Worm (Caenorhabditis elegans) whole organism, L2 larva: Measurements from ENCODE around the gene C08B6.10.

Source experiments
- F13H6.1 ChIP-seq: sonication (generic microtip); optimal IDR thresholded peaks from 2 replicates; lab custom pipeline; 2016; ENCODE audit warnings: missing genetic modification characterization, missing compliant biosample characterization
- R02D3.7 ChIP-seq: fragments of 150-350 bp; optimal IDR thresholded peaks from 2 replicates; lab custom pipeline; 2014; ENCODE audit warnings: missing biosample characterization, missing genetic modification characterization
- Y55F3AM.14 ChIP-seq: fragments of 200-800 bp; sonication (Bioruptor generic); optimal IDR thresholded peaks from 2 replicates; lab custom pipeline; 2018; ENCODE audit warnings: mild to moderate bottlenecking, missing genetic modification characterization, missing compliant biosample characterization
- ZK546.5 ChIP-seq: sonication (generic microtip); optimal IDR thresholded peaks from 2 replicates; lab custom pipeline; 2017; ENCODE audit warnings: missing biosample characterization, missing genetic modification characterization
- alr-1 ChIP-seq: fragments of 150-350 bp; optimal IDR thresholded peaks from 2 replicates; lab custom pipeline; 2014; ENCODE audit warnings: missing biosample characterization, missing genetic modification characterization
- ama-1 ChIP-seq: fragments of 150-350 bp; optimal IDR thresholded peaks from 2 replicates; lab custom pipeline; 2018; ENCODE audit warnings: inconsistent platforms
- blmp-1 ChIP-seq: sonication (generic microtip); optimal IDR thresholded peaks from 2 replicates; lab custom pipeline; 2017; ENCODE audit warnings: missing genetic modification characterization, mild to moderate bottlenecking, missing compliant biosample characterization, antibody characterized with exemption, moderate library complexity; ENCODE audit not compliant: insufficient read depth
- crh-2 ChIP-seq: sonication (generic microtip); optimal IDR thresholded peaks from 2 replicates; lab custom pipeline; 2017; ENCODE audit warnings: missing biosample characterization, missing genetic modification characterization
- elt-3 ChIP-seq: sonication (generic microtip); optimal IDR thresholded peaks from 2 replicates; lab custom pipeline; 2017; ENCODE audit warnings: missing biosample characterization, missing genetic modification characterization
- fos-1 ChIP-seq: fragments of 150-350 bp; optimal IDR thresholded peaks from 2 replicates; lab custom pipeline; 2014; ENCODE audit warnings: missing biosample characterization, missing genetic modification characterization
- gmeb-1 ChIP-seq: fragments of 150-350 bp; optimal IDR thresholded peaks from 2 replicates; lab custom pipeline; 2014; ENCODE audit warnings: missing biosample characterization, missing genetic modification characterization
- lin-11 ChIP-seq: fragments of 150-350 bp; sonication (generic microtip); optimal IDR thresholded peaks from 2 replicates; lab custom pipeline; 2014; ENCODE audit warnings: missing biosample characterization, missing genetic modification characterization, inconsistent platforms, mixed read lengths
- lin-39 ChIP-seq: fragments of 150-350 bp; optimal IDR thresholded peaks from 2 replicates; lab custom pipeline; 2014; ENCODE audit warnings: missing biosample characterization, missing genetic modification reagents, missing genetic modification characterization
- mab-5 ChIP-seq: fragments of 150-350 bp; optimal IDR thresholded peaks from 2 replicates; lab custom pipeline; 2014; ENCODE audit warnings: missing biosample characterization, missing genetic modification characterization
- mbf-1 ChIP-seq: sonication (generic microtip); optimal IDR thresholded peaks from 2 replicates; lab custom pipeline; 2017; ENCODE audit warnings: missing biosample characterization, missing genetic modification characterization
- mdl-1 ChIP-seq, 2 experiments: fragments of 150-350 bp in 1 of 2; sonication (generic microtip) in 1 of 2; optimal IDR thresholded peaks; 2 replicates each; lab custom pipeline; 2017; ENCODE audit warnings: missing biosample characterization in 2 of 2, missing genetic modification characterization in 2 of 2
- nhr-10 ChIP-seq: sonication (generic microtip); optimal IDR thresholded peaks from 2 replicates; lab custom pipeline; 2017; ENCODE audit warnings: missing biosample characterization, missing genetic modification characterization
- nhr-11 ChIP-seq: fragments of 150-350 bp; optimal IDR thresholded peaks from 2 replicates; lab custom pipeline; 2014; ENCODE audit warnings: missing biosample characterization, missing genetic modification characterization
- nhr-12 ChIP-seq: fragments of 150-350 bp; optimal IDR thresholded peaks from 2 replicates; lab custom pipeline; 2014; ENCODE audit warnings: missing biosample characterization, missing genetic modification characterization
- nhr-129 ChIP-seq: fragments of 150-350 bp; optimal IDR thresholded peaks from 2 replicates; lab custom pipeline; 2014; ENCODE audit warnings: missing biosample characterization, missing genetic modification characterization
- nhr-21 ChIP-seq: fragments of 150-350 bp; optimal IDR thresholded peaks from 2 replicates; lab custom pipeline; 2014; ENCODE audit warnings: missing biosample characterization, missing genetic modification characterization
- nhr-25 ChIP-seq: fragments of 150-350 bp; sonication (generic microtip); optimal IDR thresholded peaks from 3 replicates; lab custom pipeline; 2014; ENCODE audit warnings: missing biosample characterization, missing genetic modification characterization
- nhr-6 ChIP-seq: fragments of 150-350 bp; optimal IDR thresholded peaks from 2 replicates; lab custom pipeline; 2014; ENCODE audit warnings: missing biosample characterization, missing genetic modification characterization
- nhr-77 ChIP-seq: fragments of 150-350 bp; optimal IDR thresholded peaks from 2 replicates; lab custom pipeline; 2014; ENCODE audit warnings: missing biosample characterization, missing genetic modification characterization
- peb-1 ChIP-seq: fragments of 150-350 bp; optimal IDR thresholded peaks from 2 replicates; lab custom pipeline; 2014; ENCODE audit warnings: missing biosample characterization, missing genetic modification characterization
- skn-1 ChIP-seq: sonication (generic microtip); optimal IDR thresholded peaks from 2 replicates; lab custom pipeline; 2017; ENCODE audit warnings: missing biosample characterization, missing genetic modification characterization
- sma-3 ChIP-seq: sonication (generic microtip); optimal IDR thresholded peaks from 2 replicates; lab custom pipeline; 2016; ENCODE audit warnings: missing genetic modification reagents, missing genetic modification characterization, missing compliant biosample characterization
- sma-9 ChIP-seq, 2 experiments: fragments of 150-350 bp in 1 of 2; sonication (generic microtip) in 1 of 2; optimal IDR thresholded peaks; 2 replicates each; lab custom pipeline; 2014 to 2016; ENCODE audit warnings: missing genetic modification characterization in 2 of 2, mild to moderate bottlenecking in 1 of 2, missing biosample characterization in 1 of 2, missing compliant biosample characterization in 1 of 2, missing genetic modification reagents in 1 of 2, moderate library complexity in 1 of 2
- snpc-4 ChIP-seq: fragments of 150-350 bp; optimal IDR thresholded peaks from 2 replicates; lab custom pipeline; 2014; ENCODE audit warnings: missing biosample characterization, missing genetic modification characterization
- unc-55 ChIP-seq: fragments of 150-350 bp; sonication (generic microtip); optimal IDR thresholded peaks from 3 replicates; lab custom pipeline; 2014; ENCODE audit warnings: missing biosample characterization, missing genetic modification reagents, missing genetic modification characterization
- unc-62 ChIP-seq: fragments of 150-350 bp; optimal IDR thresholded peaks from 2 replicates; lab custom pipeline; 2014; ENCODE audit warnings: missing biosample characterization, missing genetic modification reagents, missing genetic modification characterization
- zag-1 ChIP-seq: fragments of 150-350 bp; optimal IDR thresholded peaks from 2 replicates; lab custom pipeline; 2014; ENCODE audit warnings: missing biosample characterization, missing genetic modification characterization
- ztf-1 ChIP-seq: fragments of 200-800 bp; sonication (Bioruptor generic); conservative IDR thresholded peaks from 2 replicates; pipeline ENCODE4 v1.3.6; 2022; ENCODE audit warnings: missing genetic modification characterization, missing compliant biosample characterization
- ztf-11 ChIP-seq: sonication (generic microtip); optimal IDR thresholded peaks from 2 replicates; lab custom pipeline; 2017; ENCODE audit warnings: missing biosample characterization, missing genetic modification characterization
- ztf-4 ChIP-seq: fragments of 150-350 bp; optimal IDR thresholded peaks from 2 replicates; lab custom pipeline; 2014; ENCODE audit warnings: missing biosample characterization, missing genetic modification characterization

Gene C08B6.10

ce11 chrV:10124799-10125548, at the start of gene C08B6.10:
C08B6.10 (plus strand) TSS chrV:10125498.
- TF ChIP-seq nhr-6, result no peak
- TF ChIP-seq fos-1 (tag; lab: Kevin White, UChicago), result peak; percentile 20
- no peak for TF ChIP-seq nhr-12 (tag; lab: Kevin White, UChicago)
- TF ChIP-seq zag-1 (tag; lab: Kevin White, UChicago), result no peak

ce11 chrV:10078244-10078643, 47.1 kb upstream of the C08B6.10 start, which contains the start of gene R04B5.1:
R04B5.1 (minus strand) TSS chrV:10078344.
- TF ChIP-seq lin-39 (no peak), elt-3 (no peak), unc-55 (no peak), F13H6.1 (tag; lab: Kevin White, UChicago) (no peak), mab-5 (tag; lab: Kevin White, UChicago) (no peak), nhr-25 (tag; lab: Kevin White, UChicago) (no peak)
- TF ChIP-seq, all 48 proteins: peak for 0

ce11 chrV:10080905-10081304, 44.4 kb upstream of the C08B6.10 start:
- TF ChIP-seq unc-55, result no peak
- no peak for TF ChIP-seq nhr-129 (tag; lab: Kevin White, UChicago)
- no peak for TF ChIP-seq ztf-4
- no peak for TF ChIP-seq snpc-4 (tag; lab: Kevin White, UChicago)
- TF ChIP-seq ztf-1 (GFP tag; lab: Robert Waterston, UW), result no peak
- TF ChIP-seq skn-1 (tag; lab: Kevin White, UChicago), result no peak
- TF ChIP-seq ZK546.5 (tag; lab: Kevin White, UChicago), result no peak
- TF ChIP-seq nhr-10 (tag; lab: Kevin White, UChicago), result no peak
- TF ChIP-seq nhr-25 (tag; lab: Kevin White, UChicago), result no peak
- TF ChIP-seq zag-1 (tag; lab: Kevin White, UChicago), result no peak
- TF ChIP-seq unc-62 (GFP tag; lab: Kevin White, UChicago), result no peak
- TF ChIP-seq fos-1 (tag; lab: Kevin White, UChicago), result no peak

ce11 chrV:10081636-10082035, 43.7 kb upstream of the C08B6.10 start, which contains the start of gene nhr-205:
nhr-205 (minus strand) TSS chrV:10081776.
- TF ChIP-seq lin-39 (no peak), nhr-77 (tag; lab: Kevin White, UChicago) (no peak), peb-1 (tag; lab: Kevin White, UChicago) (no peak), crh-2 (tag; lab: Kevin White, UChicago) (no peak), nhr-10 (tag; lab: Kevin White, UChicago) (no peak), ztf-11 (no peak), mdl-1 (tag; optimal IDR thresholded peaks at IDR 0.05; lab: Kevin White, UChicago) (no peak)

- TF ChIP-seq unc-55 (peak; percentile 24), lin-11 (no peak), gmeb-1 (tag; lab: Kevin White, UChicago) (no peak), nhr-10 (tag; lab: Kevin White, UChicago) (no peak), skn-1 (tag; lab: Kevin White, UChicago) (peak; percentile 2), crh-2 (tag; lab: Kevin White, UChicago) (peak; percentile 45), alr-1 (tag; lab: Kevin White, UChicago) (no peak), nhr-11 (tag; lab: Kevin White, UChicago) (no peak), sma-9 (GFP tag; optimal IDR thresholded peaks at IDR 0.05; lab: Kevin White, UChicago) (peak; percentile 29), sma-9 (tag; optimal IDR thresholded peaks at IDR 0.05; lab: Kevin White, UChicago) (no peak)
Measured at ce11 chrV:10083999-10084468, 41.3 kb upstream of the C08B6.10 start, which contains the start of gene nhr-12. nhr-12 (minus strand) TSS chrV:10084049.

ce11 chrV:10084864-10085263, 40.4 kb upstream of the C08B6.10 start, which contains the start of gene R04B5.6:
R04B5.6 (plus strand) TSS chrV:10085164.
- no peak for TF ChIP-seq nhr-21 (tag; lab: Kevin White, UChicago)
- no peak for TF ChIP-seq blmp-1 (tag; lab: Kevin White, UChicago)
- TF ChIP-seq Y55F3AM.14 (GFP tag; lab: Kevin White, UChicago), result no peak
- no peak for TF ChIP-seq nhr-6
- no peak for TF ChIP-seq mab-5 (tag; lab: Kevin White, UChicago)
- no peak for TF ChIP-seq elt-3
- no peak for TF ChIP-seq sma-9 (GFP tag; optimal IDR thresholded peaks at IDR 0.05; lab: Kevin White, UChicago)
- TF ChIP-seq sma-9 (tag; optimal IDR thresholded peaks at IDR 0.05; lab: Kevin White, UChicago), result no peak
- no peak for TF ChIP-seq nhr-10 (tag; lab: Kevin White, UChicago)
- no peak for TF ChIP-seq F13H6.1 (tag; lab: Kevin White, UChicago)
- TF ChIP-seq ama-1, result no peak
- no peak for TF ChIP-seq zag-1 (tag; lab: Kevin White, UChicago)
- no peak for TF ChIP-seq nhr-129 (tag; lab: Kevin White, UChicago)
- no peak for TF ChIP-seq sma-3 (GFP tag; lab: Kevin White, UChicago)
- no peak for TF ChIP-seq alr-1 (tag; lab: Kevin White, UChicago)
- no peak for TF ChIP-seq mbf-1
- no peak for TF ChIP-seq gmeb-1 (tag; lab: Kevin White, UChicago)
- TF ChIP-seq unc-55, result no peak
- TF ChIP-seq R02D3.7 (tag; lab: Kevin White, UChicago), result no peak
